Worm (Caenorhabditis elegans) whole organism, L4/young adult: ENCODE measurements around the gene T21C12.4.
A peak's percentile ranks its signal among the peaks of the same experiment; 100 is the strongest.

Experiments
- W03F9.2 ChIP-seq: fragments of 150-350 bp; optimal IDR thresholded peaks from 2 replicates; lab custom pipeline; 2014; ENCODE audit warnings: missing biosample characterization, missing genetic modification characterization
- dao-5 ChIP-seq: sonication (generic microtip); optimal IDR thresholded peaks from 2 replicates; lab custom pipeline; 2016; ENCODE audit warnings: missing genotype, missing genetic modification characterization, moderate library complexity, missing compliant biosample characterization
- him-1 ChIP-seq: sonication (generic microtip); optimal IDR thresholded peaks from 2 replicates; lab custom pipeline; 2016; ENCODE audit warnings: missing genotype, missing genetic modification reagents, missing genetic modification characterization, missing compliant biosample characterization

The T21C12.4 gene

DNA sequence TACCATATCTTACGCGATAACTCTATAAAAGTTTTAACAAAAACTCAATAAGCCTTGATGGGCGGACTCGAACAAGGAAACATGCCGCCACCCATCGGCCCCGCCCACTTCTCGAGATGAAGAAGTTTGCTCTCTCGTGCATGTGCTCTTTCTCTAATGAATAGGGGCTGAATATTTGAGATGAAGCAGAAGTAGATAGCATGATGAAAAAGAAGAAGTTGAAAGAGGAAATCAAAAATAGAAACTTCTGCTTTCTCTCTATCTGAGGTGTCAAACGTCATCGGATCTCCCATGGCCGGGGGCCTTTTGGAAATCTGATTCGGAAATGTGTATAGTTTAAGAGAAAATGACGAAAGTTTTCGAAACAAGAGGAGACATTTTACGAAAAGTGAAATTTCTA lies 21.1 kb upstream of the T21C12.4 start:
- TF ChIP-seq him-1 (tag; lab: Kevin White, UChicago) (no peak), W03F9.2 (tag; lab: Kevin White, UChicago) (no peak), dao-5 (tag; lab: Kevin White, UChicago) (no peak)

DNA sequence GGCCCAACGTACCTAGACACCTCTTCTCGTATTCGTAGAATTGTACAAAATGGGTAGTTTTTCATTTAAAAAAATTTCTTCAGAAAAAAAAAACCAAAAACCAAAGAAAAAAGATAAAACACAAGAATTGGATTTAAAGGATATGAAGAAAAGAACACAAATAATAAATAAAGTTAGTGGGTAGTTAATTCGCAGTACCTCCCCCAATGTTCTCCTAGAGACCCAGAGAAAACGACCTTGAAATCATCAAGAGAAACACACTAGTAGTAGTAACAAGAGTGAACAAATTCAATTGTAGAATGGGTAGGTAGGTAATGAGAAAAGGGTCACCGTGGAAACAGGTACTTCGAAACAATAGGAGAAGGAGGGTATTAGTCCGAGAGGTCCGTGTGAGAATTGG lies 20.0 kb upstream of the T21C12.4 start:
- no peak for TF ChIP-seq him-1 (tag; lab: Kevin White, UChicago)
- no peak for TF ChIP-seq dao-5 (tag; lab: Kevin White, UChicago)
- TF ChIP-seq W03F9.2 (tag; lab: Kevin White, UChicago) = no peak

DNA sequence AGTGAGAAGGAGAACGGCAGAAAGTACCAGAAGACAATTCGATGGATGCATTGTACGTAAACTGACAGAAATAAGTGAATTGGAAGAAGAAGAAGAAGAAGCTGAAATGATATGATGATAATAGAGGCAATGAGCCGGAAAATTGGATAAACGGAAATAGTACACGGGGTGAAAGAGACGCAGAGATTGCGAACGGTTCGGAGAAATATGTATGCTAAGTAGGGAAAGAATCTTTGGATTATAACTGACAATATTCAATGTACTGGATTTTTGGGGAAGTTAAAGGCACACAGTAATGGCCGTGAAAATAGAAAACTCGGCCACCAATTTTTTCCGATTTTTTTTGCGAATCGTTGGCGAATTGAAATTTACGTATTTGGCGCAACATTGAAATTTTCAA lies 17.5 kb upstream of the T21C12.4 start, which contains the start of gene Y45F3A.4:
Gene Y45F3A.4 (minus strand): TSS at position 101 of the 400 bp plus-strand sequence.
- TF ChIP-seq W03F9.2 (tag; lab: Kevin White, UChicago) (no peak), him-1 (tag; lab: Kevin White, UChicago) (no peak), dao-5 (tag; lab: Kevin White, UChicago) (no peak)

DNA sequence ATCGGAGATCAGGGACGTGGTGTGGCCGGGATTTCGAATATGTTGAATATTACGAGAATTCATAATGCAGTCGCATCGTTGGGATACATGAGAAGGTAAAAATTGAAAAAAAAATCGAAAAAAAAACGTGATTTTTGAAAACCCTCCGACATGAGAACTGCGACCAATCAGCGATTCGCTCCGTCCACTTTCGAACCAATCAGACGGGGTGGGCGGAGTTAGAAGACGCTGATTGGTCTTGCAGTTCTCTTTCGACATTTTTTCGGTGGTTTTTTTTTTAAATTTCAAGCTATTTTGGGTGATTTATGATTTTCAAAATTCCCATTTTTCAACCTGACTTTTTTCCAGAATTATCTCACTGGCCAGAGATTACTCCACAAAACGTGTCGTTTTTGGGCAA lies 11.4 kb upstream of the T21C12.4 start:
- TF ChIP-seq dao-5 (tag; lab: Kevin White, UChicago) = no peak
- TF ChIP-seq W03F9.2 (tag; lab: Kevin White, UChicago) = no peak
- TF ChIP-seq him-1 (tag; lab: Kevin White, UChicago) = no peak

DNA sequence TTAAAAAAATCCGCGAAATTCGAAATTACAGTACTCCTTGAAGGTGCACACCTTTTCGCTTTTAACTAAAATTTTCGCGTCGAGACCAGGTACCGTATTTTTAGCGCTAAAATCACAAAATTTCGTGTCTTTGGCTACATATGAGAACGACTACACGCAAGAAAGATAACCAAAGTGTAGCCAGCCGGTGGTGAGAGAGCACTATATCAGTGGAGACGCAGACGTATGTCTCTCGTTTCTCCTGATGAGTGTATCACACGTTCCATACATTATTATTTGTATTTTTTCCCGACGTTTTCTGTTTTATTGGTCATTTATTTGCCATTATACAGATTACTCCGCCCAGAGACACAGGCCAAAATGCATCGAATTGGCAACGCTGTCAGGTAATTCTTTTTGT lies 8.1 kb upstream of the T21C12.4 start, which contains the start of gene acdh-11:
Gene acdh-11 (plus strand): TSS at position 333 of the 400 bp plus-strand sequence.
- TF ChIP-seq W03F9.2 (tag; lab: Kevin White, UChicago) (no peak), him-1 (tag; lab: Kevin White, UChicago) (no peak), dao-5 (tag; lab: Kevin White, UChicago) (no peak)

DNA sequence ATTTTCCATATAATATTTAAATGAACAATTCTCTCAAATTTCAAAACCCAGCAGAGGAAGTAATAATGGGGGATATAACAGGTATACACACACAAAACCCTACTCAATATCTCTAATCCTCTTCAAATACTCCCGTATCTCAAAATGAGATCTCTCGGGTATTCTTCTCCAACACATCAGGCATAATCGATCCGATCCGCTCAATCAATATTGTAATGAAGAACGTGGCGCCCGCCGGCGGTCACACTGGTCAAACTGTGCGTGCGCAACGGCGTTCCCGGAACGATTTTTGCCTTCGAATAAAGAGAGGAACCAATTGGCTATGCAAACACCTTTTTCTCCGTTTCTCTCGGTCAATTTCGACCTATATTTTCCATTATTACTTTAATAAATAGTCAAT lies 4.7 kb upstream of the T21C12.4 start:
- TF ChIP-seq him-1 (tag; lab: Kevin White, UChicago) = no peak
- no peak for TF ChIP-seq dao-5 (tag; lab: Kevin White, UChicago)
- TF ChIP-seq W03F9.2 (tag; lab: Kevin White, UChicago) = no peak

DNA sequence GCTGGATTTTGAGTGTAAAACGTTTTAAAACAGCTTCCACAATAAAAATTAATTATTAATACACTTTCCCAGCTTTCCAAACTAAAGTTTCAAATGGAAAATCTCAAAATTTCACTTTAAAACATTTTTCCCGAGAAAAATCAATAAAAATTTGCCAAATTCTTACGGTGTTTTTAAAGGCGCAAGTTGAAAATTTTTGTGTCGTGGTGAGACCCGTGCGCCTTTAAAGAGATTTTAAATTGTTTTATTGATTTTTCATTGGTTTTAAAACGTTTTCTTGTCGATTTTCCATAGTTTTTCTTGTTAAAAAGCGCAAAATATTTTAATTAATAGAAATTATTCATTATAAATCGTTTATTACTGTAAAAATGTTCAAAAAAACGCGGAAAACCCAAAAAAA lies 4.1 kb upstream of the T21C12.4 start, which contains the start of gene Y45F3A.1:
Gene Y45F3A.1 (minus strand): TSS at position 12 of the 400 bp plus-strand sequence.
- TF ChIP-seq W03F9.2 (tag; lab: Kevin White, UChicago) = peak; percentile 25
- TF ChIP-seq him-1 (tag; lab: Kevin White, UChicago) = no peak
- TF ChIP-seq dao-5 (tag; lab: Kevin White, UChicago) = no peak

DNA sequence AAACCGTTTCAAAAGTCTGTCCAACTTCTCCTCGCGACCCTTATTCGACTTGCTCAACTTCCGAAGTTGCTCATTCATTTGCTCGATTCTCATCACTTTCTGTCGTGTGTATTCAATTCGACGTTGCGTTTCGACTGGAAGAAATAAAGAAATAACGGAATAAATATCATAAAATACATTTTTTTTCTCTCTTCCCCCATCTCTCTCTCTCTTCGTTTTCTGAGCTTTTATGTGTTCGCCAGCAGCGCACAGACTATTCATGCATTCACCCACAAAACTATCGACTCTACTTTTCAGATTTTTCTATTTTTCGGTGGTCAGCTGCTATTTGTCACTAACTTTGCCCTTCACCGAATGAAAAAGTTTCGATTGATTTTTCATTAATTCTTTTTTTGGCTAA lies 2.5 kb upstream of the T21C12.4 start, which contains the start of gene rab-30:
Gene rab-30 (plus strand): TSS at position 301 of the 400 bp plus-strand sequence.
- TF ChIP-seq W03F9.2 (tag; lab: Kevin White, UChicago) = no peak
- TF ChIP-seq him-1 (tag; lab: Kevin White, UChicago) = no peak
- no peak for TF ChIP-seq dao-5 (tag; lab: Kevin White, UChicago)

DNA sequence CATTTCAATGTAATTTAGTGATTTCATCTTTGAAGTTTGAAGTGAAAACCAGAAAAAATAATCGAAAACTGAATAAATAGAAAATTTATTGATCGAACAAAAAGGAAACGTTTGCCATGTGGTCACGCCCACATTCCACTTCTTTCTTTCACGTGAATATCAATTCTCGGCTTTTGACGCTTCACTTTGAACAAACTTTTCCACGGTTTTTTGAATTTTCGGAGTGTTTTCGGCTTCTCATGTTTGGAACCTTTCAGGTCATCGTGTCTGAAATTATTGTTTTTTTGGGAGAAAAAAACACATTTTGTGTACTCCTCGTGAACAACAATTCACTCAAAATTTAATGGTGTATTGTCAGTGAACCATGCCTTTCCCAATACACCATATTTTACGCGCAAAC lies 4.9 kb downstream of the T21C12.4 start, which contains the start of gene T21C12.8:
Gene T21C12.8 (minus strand): TSS at position 101 of the 400 bp plus-strand sequence.
- TF ChIP-seq him-1 (tag; lab: Kevin White, UChicago) (no peak), W03F9.2 (tag; lab: Kevin White, UChicago) (no peak), dao-5 (tag; lab: Kevin White, UChicago) (no peak)

DNA sequence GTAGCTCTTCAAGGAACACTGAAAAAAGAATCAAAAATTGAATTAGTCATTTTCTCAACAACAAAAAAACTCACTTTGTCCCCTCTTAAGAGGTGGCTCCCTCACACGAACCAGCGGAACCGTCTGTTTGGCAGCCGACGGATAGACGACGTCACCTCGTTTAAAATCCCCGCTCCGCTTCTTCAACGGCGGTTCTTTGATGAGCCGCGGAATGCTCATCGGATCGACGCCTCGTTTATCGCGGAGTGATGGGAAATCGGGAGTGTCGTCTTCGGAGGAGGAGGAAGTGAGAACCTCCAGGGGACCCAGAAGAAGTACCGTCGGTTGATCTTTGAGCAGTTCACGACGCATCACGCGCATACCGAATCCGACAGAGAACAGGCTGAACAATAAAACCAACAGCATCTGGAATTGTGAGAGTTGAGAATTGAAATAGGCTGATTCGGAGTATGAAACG lies 19.0 kb downstream of the T21C12.4 start, which contains the start of gene nlp-68:
Gene nlp-68 (minus strand): TSS at position 407 of the 457 bp plus-strand sequence.
- TF ChIP-seq dao-5 (tag; lab: Kevin White, UChicago) (no peak), W03F9.2 (tag; lab: Kevin White, UChicago) (no peak), him-1 (tag; lab: Kevin White, UChicago) (no peak)

DNA sequence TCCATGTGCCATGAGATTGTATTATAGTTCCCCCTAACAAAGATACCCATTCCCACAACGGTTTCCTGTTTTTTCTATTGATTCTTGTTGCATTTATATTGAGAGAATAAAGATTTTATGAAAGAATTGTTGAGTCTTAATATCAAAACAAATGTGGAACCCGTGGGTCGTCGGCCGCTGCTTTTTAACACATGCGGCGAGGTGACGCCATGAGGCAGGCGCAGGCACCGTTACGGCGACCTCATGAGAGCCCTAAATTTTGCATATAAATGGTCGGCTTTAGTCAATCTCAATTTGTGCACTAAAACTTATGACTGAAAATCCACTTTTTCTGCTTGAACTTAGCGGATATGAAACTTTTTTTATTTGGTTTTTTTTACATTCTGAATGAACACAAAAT lies 20.3 kb downstream of the T21C12.4 start:
- TF ChIP-seq him-1 (tag; lab: Kevin White, UChicago) (no peak), W03F9.2 (tag; lab: Kevin White, UChicago) (no peak), dao-5 (tag; lab: Kevin White, UChicago) (no peak)

DNA sequence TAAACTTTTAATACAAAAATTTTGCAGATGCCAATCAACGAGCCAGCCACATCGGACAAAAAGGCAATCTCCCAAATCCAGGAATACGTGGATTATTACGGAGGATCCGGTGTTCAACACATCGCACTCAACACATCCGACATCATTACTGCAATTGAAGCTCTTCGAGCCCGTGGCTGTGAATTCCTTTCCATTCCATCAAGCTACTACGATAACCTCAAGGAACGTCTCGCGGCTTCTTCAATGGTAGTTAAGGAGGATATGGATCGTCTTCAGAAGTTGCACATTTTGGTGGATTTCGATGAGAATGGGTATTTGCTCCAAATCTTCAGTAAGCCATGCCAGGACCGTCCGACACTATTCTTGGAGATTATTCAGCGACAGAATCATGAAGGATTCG lies 20.8 kb downstream of the T21C12.4 start:
- TF ChIP-seq him-1 (tag; lab: Kevin White, UChicago) = no peak
- no peak for TF ChIP-seq dao-5 (tag; lab: Kevin White, UChicago)
- TF ChIP-seq W03F9.2 (tag; lab: Kevin White, UChicago) = no peak

DNA sequence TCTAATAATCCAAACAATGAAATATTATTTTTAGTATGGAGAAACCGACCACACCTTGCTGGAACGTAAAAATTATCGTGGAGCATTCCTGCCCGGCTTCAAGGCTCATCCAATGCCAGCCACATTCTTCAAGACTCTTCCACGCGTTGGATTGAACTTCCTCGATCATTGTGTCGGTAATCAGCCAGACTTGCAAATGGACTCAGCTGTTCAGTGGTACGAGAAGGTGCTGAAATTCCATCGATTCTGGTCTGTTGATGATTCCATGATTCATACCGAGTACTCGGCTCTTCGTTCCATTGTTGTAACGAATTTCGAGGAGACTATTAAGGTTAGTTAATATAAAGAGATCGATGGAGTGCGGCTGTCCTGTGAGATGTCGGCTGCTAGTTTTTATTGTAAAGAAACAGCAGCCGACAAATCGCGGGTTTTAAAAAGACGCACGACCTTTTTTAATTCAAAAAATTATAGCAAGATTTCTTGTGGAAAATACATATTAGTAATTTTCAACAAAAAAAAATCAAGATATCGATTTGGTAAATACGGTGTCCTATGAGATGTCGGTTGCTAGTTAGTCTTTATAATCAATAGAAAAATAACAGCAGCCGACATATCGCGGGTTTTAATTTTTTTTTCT lies 21.6 kb downstream of the T21C12.4 start:
- TF ChIP-seq W03F9.2 (tag; lab: Kevin White, UChicago) = no peak
- TF ChIP-seq him-1 (tag; lab: Kevin White, UChicago) = no peak
- TF ChIP-seq dao-5 (tag; lab: Kevin White, UChicago) = no peak
